Worm (Caenorhabditis elegans) whole organism, midembryonic: Measurements from ENCODE around the gene srbc-49.

Experiments
- cog-1 ChIP-seq: sonication (generic microtip); optimal IDR thresholded peaks from 2 replicates; lab custom pipeline; 2016; ENCODE audit warnings: missing genetic modification characterization, missing compliant biosample characterization
- flt-1 ChIP-seq: fragments of 200-800 bp; sonication (Bioruptor generic); IDR thresholded peaks from 2 replicates; pipeline ENCODE4 v1.3.6; 2022; ENCODE audit warnings: missing genetic modification characterization, missing compliant biosample characterization
- ztf-23 ChIP-seq: fragments of 200-800 bp; sonication (Bioruptor generic); IDR thresholded peaks from 2 replicates; pipeline ENCODE4 v1.3.6; 2022; ENCODE audit warnings: missing genetic modification reagents, missing genetic modification characterization, missing compliant biosample characterization

- TF ChIP-seq flt-1 (GFP tag; lab: Robert Waterston, UW) = no peak
- TF ChIP-seq ztf-23 (GFP tag; lab: Robert Waterston, UW) = no peak
- no peak for TF ChIP-seq cog-1 (tag; lab: Kevin White, UChicago)
These were observed 41.1 kb downstream of the srbc-49 start, which contains the start of gene srz-12 for ce11 chrV:15862599-15862998.
